Worm (Caenorhabditis elegans) whole organism, L3 larva: ENCODE measurements around the gene timm-17B.2.

Experiments
- R02D3.7 ChIP-seq: fragments of 150-350 bp; optimal IDR thresholded peaks from 2 replicates; lab custom pipeline; 2014; ENCODE audit warnings: missing biosample characterization, missing genetic modification characterization
- aly-2 ChIP-seq: fragments of 150-350 bp; optimal IDR thresholded peaks from 2 replicates; lab custom pipeline; 2014; ENCODE audit warnings: missing biosample characterization, missing genetic modification characterization
- ceh-28 ChIP-seq: fragments of 150-350 bp; optimal IDR thresholded peaks from 2 replicates; lab custom pipeline; 2014; ENCODE audit warnings: missing biosample characterization, missing genetic modification reagents, missing genetic modification characterization
- ceh-9 ChIP-seq: sonication (generic microtip); optimal IDR thresholded peaks from 2 replicates; lab custom pipeline; 2018; ENCODE audit warnings: missing biosample characterization, missing genetic modification characterization
- daf-12 ChIP-seq: fragments of 150-350 bp; optimal IDR thresholded peaks from 2 replicates; lab custom pipeline; 2014; ENCODE audit warnings: missing biosample characterization, missing genetic modification reagents, missing genetic modification characterization
- egl-27 ChIP-seq: sonication (generic microtip); optimal IDR thresholded peaks from 4 replicates; lab custom pipeline; 2017; ENCODE audit warnings: missing biosample characterization, missing genetic modification reagents, missing genetic modification characterization
- egl-5 ChIP-seq: fragments of 150-350 bp; optimal IDR thresholded peaks from 2 replicates; lab custom pipeline; 2017; ENCODE audit warnings: missing biosample characterization, missing genetic modification reagents, missing genetic modification characterization, inconsistent platforms
- elt-1 ChIP-seq: fragments of 150-350 bp; optimal IDR thresholded peaks from 2 replicates; lab custom pipeline; 2014; ENCODE audit warnings: missing biosample characterization, missing genetic modification characterization
- elt-2 ChIP-seq: sonication (generic microtip); optimal IDR thresholded peaks from 2 replicates; lab custom pipeline; 2016; ENCODE audit warnings: missing genetic modification reagents, mild to moderate bottlenecking, missing genetic modification characterization, missing compliant biosample characterization
- eor-1 ChIP-seq, 2 experiments: fragments of 150-350 bp; optimal IDR thresholded peaks; 2 replicates each; lab custom pipeline; 2014 to 2018; ENCODE audit warnings: missing biosample characterization in 2 of 2, missing genetic modification characterization in 2 of 2
- fkh-10 ChIP-seq: sonication (generic microtip); optimal IDR thresholded peaks from 2 replicates; lab custom pipeline; 2017; ENCODE audit warnings: missing biosample characterization, missing genetic modification reagents, missing genetic modification characterization
- fos-1 ChIP-seq: fragments of 150-350 bp; optimal IDR thresholded peaks from 2 replicates; lab custom pipeline; 2014; ENCODE audit warnings: missing biosample characterization, missing genetic modification characterization
- lin-15B ChIP-seq: fragments of 150-350 bp; optimal IDR thresholded peaks from 2 replicates; lab custom pipeline; 2014; ENCODE audit warnings: missing biosample characterization, missing genetic modification characterization
- lin-39 ChIP-seq: fragments of 150-350 bp; optimal IDR thresholded peaks from 2 replicates; lab custom pipeline; 2018; ENCODE audit warnings: missing biosample characterization, missing genetic modification reagents, missing genetic modification characterization
- mml-1 ChIP-seq: fragments of 150-350 bp; sonication (generic microtip); optimal IDR thresholded peaks from 3 replicates; lab custom pipeline; 2014; ENCODE audit warnings: missing biosample characterization, missing genetic modification characterization
- nfya-1 ChIP-seq: sonication (generic microtip); optimal IDR thresholded peaks from 2 replicates; lab custom pipeline; 2017; ENCODE audit warnings: missing genetic modification characterization, mild to moderate bottlenecking, missing compliant biosample characterization, antibody characterized with exemption, moderate library complexity; ENCODE audit not compliant: insufficient read depth
- nhr-11 ChIP-seq: fragments of 150-350 bp; optimal IDR thresholded peaks from 2 replicates; lab custom pipeline; 2014; ENCODE audit warnings: missing biosample characterization, missing genetic modification characterization
- nhr-12 ChIP-seq: fragments of 150-350 bp; optimal IDR thresholded peaks from 2 replicates; lab custom pipeline; 2014; ENCODE audit warnings: missing biosample characterization, missing genetic modification characterization
- nhr-237 ChIP-seq: fragments of 150-350 bp; optimal IDR thresholded peaks from 2 replicates; lab custom pipeline; 2014; ENCODE audit warnings: missing biosample characterization, missing genetic modification characterization
- nhr-28 ChIP-seq: fragments of 150-350 bp; optimal IDR thresholded peaks from 2 replicates; lab custom pipeline; 2014; ENCODE audit warnings: missing biosample characterization, missing genetic modification characterization
- nhr-43 ChIP-seq: sonication (generic microtip); optimal IDR thresholded peaks from 2 replicates; lab custom pipeline; 2016; ENCODE audit warnings: mild to moderate bottlenecking, missing genetic modification characterization, missing compliant biosample characterization; ENCODE audit not compliant: poor library complexity, severe bottlenecking
- nhr-67 ChIP-seq: fragments of 150-350 bp; optimal IDR thresholded peaks from 2 replicates; lab custom pipeline; 2014; ENCODE audit warnings: missing biosample characterization, missing genetic modification characterization
- nhr-76 ChIP-seq: fragments of 150-350 bp; sonication (generic microtip); optimal IDR thresholded peaks from 5 replicates; lab custom pipeline; 2014; ENCODE audit warnings: missing biosample characterization, missing genetic modification characterization
- nhr-77 ChIP-seq: fragments of 150-350 bp; optimal IDR thresholded peaks from 2 replicates; lab custom pipeline; 2014; ENCODE audit warnings: missing biosample characterization, missing genetic modification characterization
- pha-4 ChIP-seq: fragments of 150-350 bp; optimal IDR thresholded peaks from 2 replicates; lab custom pipeline; 2014; ENCODE audit warnings: missing biosample characterization, missing genetic modification reagents, missing genetic modification characterization
- pqm-1 ChIP-seq: fragments of 150-350 bp; optimal IDR thresholded peaks from 2 replicates; lab custom pipeline; 2017; ENCODE audit warnings: missing biosample characterization, missing genetic modification characterization, inconsistent platforms
- sea-2 ChIP-seq: fragments of 150-350 bp; sonication (generic microtip); optimal IDR thresholded peaks from 4 replicates; lab custom pipeline; 2014; ENCODE audit warnings: missing biosample characterization, missing genetic modification reagents, missing genetic modification characterization
- skn-1 ChIP-seq: fragments of 150-350 bp; optimal IDR thresholded peaks from 2 replicates; lab custom pipeline; 2014; ENCODE audit warnings: missing biosample characterization, missing genetic modification characterization
- snpc-4 ChIP-seq: fragments of 150-350 bp; optimal IDR thresholded peaks from 2 replicates; lab custom pipeline; 2014; ENCODE audit warnings: missing biosample characterization, missing genetic modification characterization
- unc-62 ChIP-seq: fragments of 150-350 bp; sonication (generic microtip); optimal IDR thresholded peaks from 4 replicates; lab custom pipeline; 2014; ENCODE audit warnings: missing biosample characterization, missing genetic modification reagents, missing genetic modification characterization
- zag-1 ChIP-seq: fragments of 150-350 bp; optimal IDR thresholded peaks from 2 replicates; lab custom pipeline; 2014; ENCODE audit warnings: missing biosample characterization, missing genetic modification characterization
- ztf-4 ChIP-seq: fragments of 150-350 bp; optimal IDR thresholded peaks from 2 replicates; lab custom pipeline; 2014; ENCODE audit warnings: missing biosample characterization, missing genetic modification characterization

The timm-17B.2 gene

ce11 chrIV:8358492-8358891 lies 38.0 kb upstream of the timm-17B.2 start, which contains the start of gene D2096.13:
Gene D2096.13, minus strand, starts transcription at chrIV:8358592.
- TF ChIP-seq zag-1 (tag; lab: Kevin White, UChicago): no peak
- no peak for TF ChIP-seq ceh-28 (tag; lab: Kevin White, UChicago)
- TF ChIP-seq nhr-28: no peak
- no peak for TF ChIP-seq nhr-12 (tag; lab: Kevin White, UChicago)
- no peak for TF ChIP-seq aly-2 (tag; lab: Kevin White, UChicago)
- TF ChIP-seq ceh-9 (tag; lab: Kevin White, UChicago): no peak
- TF ChIP-seq unc-62 (GFP tag; lab: Kevin White, UChicago): no peak
- TF ChIP-seq egl-5: no peak
- TF ChIP-seq elt-2 (tag; lab: Kevin White, UChicago): no peak
- no peak for TF ChIP-seq nhr-77 (tag; lab: Kevin White, UChicago)
- no peak for TF ChIP-seq egl-27 (tag; lab: Kevin White, UChicago)
- TF ChIP-seq snpc-4 (tag; lab: Kevin White, UChicago): no peak
- TF ChIP-seq daf-12 (tag; lab: Kevin White, UChicago): no peak
- TF ChIP-seq nhr-43: no peak
- TF ChIP-seq nhr-11 (tag; lab: Kevin White, UChicago): no peak
- no peak for TF ChIP-seq lin-39 (tag; lab: Kevin White, UChicago)
- TF ChIP-seq nhr-76 (tag; lab: Kevin White, UChicago): no peak
- TF ChIP-seq nhr-67 (tag; lab: Kevin White, UChicago): no peak
- TF ChIP-seq nfya-1: no peak

DNA sequence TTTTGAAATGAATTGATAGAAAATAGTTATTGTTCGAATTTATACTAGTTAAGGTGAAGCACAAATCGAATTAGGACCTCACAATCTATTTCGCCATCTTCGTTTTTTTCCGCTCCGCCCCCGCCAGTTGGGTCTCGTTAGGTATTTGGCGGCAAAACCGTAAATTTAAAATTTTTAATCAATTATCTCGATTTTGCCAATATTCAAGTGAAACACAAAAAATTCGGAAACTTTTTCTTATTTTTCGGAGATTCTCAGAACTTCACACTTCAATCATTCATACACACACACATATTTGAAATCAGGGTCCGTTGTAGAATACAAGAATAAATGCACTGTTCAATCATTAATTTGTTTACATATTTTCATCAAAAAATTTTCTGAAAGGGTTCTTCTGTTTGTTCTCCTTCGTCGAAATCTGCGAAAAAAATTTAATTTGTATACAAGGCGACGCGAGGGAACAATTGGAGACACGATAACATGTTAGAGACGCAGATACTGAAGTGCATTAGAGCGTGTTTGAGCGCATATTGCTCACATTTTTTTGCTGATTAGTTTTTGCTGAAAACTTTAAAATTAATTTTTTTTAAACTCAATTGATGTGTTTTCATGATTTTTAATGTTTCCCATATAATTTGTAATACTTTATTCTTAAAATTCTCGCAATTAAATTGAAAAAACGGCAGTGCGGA lies 36.6 kb upstream of the timm-17B.2 start, which contains the start of gene D2096.5:
Gene D2096.5, minus strand, starts transcription at position 51 of the 692 bp plus-strand sequence.
- TF ChIP-seq nhr-76 (tag; lab: Kevin White, UChicago) (no peak), mml-1 (no peak), snpc-4 (tag; lab: Kevin White, UChicago) (no peak), pqm-1 (tag; lab: Kevin White, UChicago) (peak; percentile 29), nfya-1 (peak; percentile 31), nhr-237 (tag; lab: Kevin White, UChicago) (no peak), lin-15B (peak; percentile 23), eor-1 (tag; optimal IDR thresholded peaks at IDR 0.05; lab: Kevin White, UChicago) (no peak), egl-5 (no peak), R02D3.7 (no peak)
- TF ChIP-seq, all 47 proteins: peak for 3

DNA sequence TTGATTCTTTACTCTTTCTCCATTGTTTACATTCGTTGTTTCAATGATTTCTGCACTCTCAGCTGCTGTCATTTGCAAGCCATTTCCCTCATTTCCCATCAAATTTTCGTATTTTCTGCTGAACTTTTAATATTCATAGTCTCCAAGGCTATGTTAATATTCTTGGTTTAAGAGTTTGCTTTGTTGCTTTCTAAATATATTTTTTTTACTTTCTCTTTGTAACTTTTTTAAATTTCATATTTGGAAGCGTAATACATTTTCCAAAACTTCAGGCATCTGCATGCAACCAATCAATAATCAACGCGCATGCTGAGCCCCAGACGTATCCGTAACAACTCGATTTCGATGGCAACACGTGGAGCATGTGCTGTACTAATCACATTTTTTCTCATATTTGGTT lies 35.6 kb upstream of the timm-17B.2 start, which contains the start of gene sqv-1:
Gene sqv-1, plus strand, starts transcription at position 301 of the 400 bp plus-strand sequence.
- TF ChIP-seq pha-4 (peak; percentile 41), skn-1 (no peak)

DNA sequence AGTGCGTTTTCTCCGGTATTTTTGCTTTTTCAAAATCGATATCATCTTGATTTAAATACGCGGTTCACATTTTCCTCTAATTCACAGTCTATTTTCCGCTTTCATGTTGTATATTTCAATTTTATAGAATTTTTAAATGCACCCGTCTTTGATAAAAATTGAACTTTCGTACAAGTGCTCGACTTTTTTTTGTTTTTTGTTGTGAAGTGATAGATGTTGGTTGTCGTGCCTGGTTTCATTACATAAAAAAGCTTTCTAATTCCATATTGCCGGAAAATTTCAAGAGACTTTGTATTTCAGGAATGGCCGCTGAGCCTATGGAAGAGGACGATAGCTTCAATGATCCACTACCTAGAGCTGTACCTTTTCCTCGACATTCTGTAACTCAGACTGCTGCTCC lies 33.3 kb upstream of the timm-17B.2 start, which contains the start of gene D2096.12:
Gene D2096.12, plus strand, starts transcription at position 301 of the 400 bp plus-strand sequence.
- TF ChIP-seq egl-27 (tag; lab: Kevin White, UChicago) (no peak), nhr-43 (no peak), fkh-10 (GFP tag; lab: Kevin White, UChicago) (no peak), sea-2 (GFP tag; lab: Kevin White, UChicago) (no peak), lin-15B (no peak), nhr-76 (tag; lab: Kevin White, UChicago) (no peak), fos-1 (tag; lab: Kevin White, UChicago) (no peak)

ce11 chrIV:8366295-8366694 lies 30.2 kb upstream of the timm-17B.2 start, which contains the start of gene aagr-1:
Gene aagr-1, plus strand, starts transcription at chrIV:8366521.
- TF ChIP-seq elt-1 (no peak), ztf-4 (tag; lab: Kevin White, UChicago) (no peak), pqm-1 (tag; lab: Kevin White, UChicago) (peak; percentile 75), pha-4 (peak; percentile 1), elt-2 (tag; lab: Kevin White, UChicago) (peak; percentile 82), egl-5 (no peak)
